Worm (Caenorhabditis elegans) whole organism, late embryonic: Measurements from ENCODE around the gene gcy-37.

ENCODE experiments used
- ama-1 ChIP-seq: fragments of 150-350 bp; optimal IDR thresholded peaks from 2 replicates; lab custom pipeline; 2014
- hlh-30 ChIP-seq: sonication (generic microtip); optimal IDR thresholded peaks from 2 replicates; lab custom pipeline; 2017; ENCODE audit warnings: antibody characterized with exemption, missing genetic modification characterization, missing compliant biosample characterization; ENCODE audit not compliant: insufficient read depth
- hlh-6 ChIP-seq: sonication (generic microtip); optimal IDR thresholded peaks from 2 replicates; lab custom pipeline; 2016; ENCODE audit warnings: missing genotype, missing genetic modification characterization, missing compliant biosample characterization
- nhr-11 ChIP-seq: fragments of 150-350 bp; optimal IDR thresholded peaks from 2 replicates; lab custom pipeline; 2014; ENCODE audit warnings: missing biosample characterization, missing genetic modification characterization
- tbx-2 ChIP-seq: sonication (generic microtip); optimal IDR thresholded peaks from 2 replicates; lab custom pipeline; 2016; ENCODE audit warnings: missing genetic modification characterization, missing compliant biosample characterization
- unc-55 ChIP-seq: sonication (generic microtip); optimal IDR thresholded peaks from 2 replicates; lab custom pipeline; 2017; ENCODE audit warnings: missing biosample characterization, missing genetic modification reagents, missing genetic modification characterization

- TF ChIP-seq nhr-11 (tag; lab: Kevin White, UChicago) = no peak
- TF ChIP-seq unc-55 (GFP tag; lab: Kevin White, UChicago) = no peak
- no peak for TF ChIP-seq tbx-2 (tag; lab: Kevin White, UChicago)
- TF ChIP-seq hlh-6 (tag; lab: Kevin White, UChicago) = no peak
- TF ChIP-seq ama-1 (lab: Kevin White, UChicago) = no peak
- TF ChIP-seq hlh-30 (tag; lab: Kevin White, UChicago) = no peak
These were observed at the start of gene gcy-37 for ce11 chrIV:2159069-2159468.
